Worm (Caenorhabditis elegans) whole organism, L1 larva: ENCODE measurements around the gene R13H4.5.

Experiments
- C16A3.4 ChIP-seq: fragments of 150-350 bp; optimal IDR thresholded peaks from 2 replicates; lab custom pipeline; 2014; ENCODE audit warnings: missing biosample characterization, missing genetic modification characterization
- C34B4.2 ChIP-seq: sonication (generic microtip); optimal IDR thresholded peaks from 2 replicates; lab custom pipeline; 2017; ENCODE audit warnings: mild to moderate bottlenecking, missing genetic modification characterization, missing compliant biosample characterization
- F16B12.6 ChIP-seq: fragments of 150-350 bp; optimal IDR thresholded peaks from 2 replicates; lab custom pipeline; 2014; ENCODE audit warnings: missing biosample characterization, missing genetic modification characterization
- Y116A8C.19 ChIP-seq: sonication (generic microtip); optimal IDR thresholded peaks from 2 replicates; lab custom pipeline; 2016; ENCODE audit warnings: missing compliant biosample characterization, missing genetic modification characterization, borderline replicate concordance
- aha-1 ChIP-seq: fragments of 150-350 bp; optimal IDR thresholded peaks from 2 replicates; lab custom pipeline; 2014; ENCODE audit warnings: missing biosample characterization, missing genetic modification characterization
- alr-1 ChIP-seq: fragments of 200-800 bp; sonication (Bioruptor generic); optimal IDR thresholded peaks from 2 replicates; lab custom pipeline; 2018; ENCODE audit warnings: borderline replicate concordance, mild to moderate bottlenecking, missing genetic modification characterization, missing compliant biosample characterization
- ama-1 ChIP-seq: fragments of 150-350 bp; optimal IDR thresholded peaks from 2 replicates; lab custom pipeline; 2014
- blmp-1 ChIP-seq: fragments of 150-350 bp; optimal IDR thresholded peaks from 2 replicates; lab custom pipeline; 2014; ENCODE audit warnings: missing biosample characterization, missing genetic modification characterization
- ceh-63 ChIP-seq: fragments of 200-800 bp; sonication (Bioruptor generic); optimal IDR thresholded peaks from 2 replicates; lab custom pipeline; 2018; ENCODE audit warnings: mild to moderate bottlenecking, missing genetic modification characterization, missing compliant biosample characterization
- ceh-8 ChIP-seq: fragments of 200-800 bp; sonication (Bioruptor generic); optimal IDR thresholded peaks from 2 replicates; lab custom pipeline; 2018; ENCODE audit warnings: mild to moderate bottlenecking, missing genetic modification characterization, moderate library complexity, missing compliant biosample characterization
- ceh-82 ChIP-seq, 3 experiments: fragments of 150-350 bp in 1 of 3; sonication (generic microtip) in 2 of 3; optimal IDR thresholded peaks; 2 replicates each; lab custom pipeline; 2014 to 2017; ENCODE audit warnings: missing biosample characterization in 3 of 3, missing genetic modification characterization in 3 of 3
- ceh-90 ChIP-seq: sonication (generic microtip); optimal IDR thresholded peaks from 2 replicates; lab custom pipeline; 2016; ENCODE audit warnings: missing genetic modification characterization, missing compliant biosample characterization
- dsc-1 ChIP-seq: sonication (generic microtip); optimal IDR thresholded peaks from 2 replicates; lab custom pipeline; 2016; ENCODE audit warnings: mild to moderate bottlenecking, missing genetic modification characterization, missing compliant biosample characterization
- efl-1 ChIP-seq, 4 experiments: fragments of 150-350 bp; optimal IDR thresholded peaks in 3 of 4; peaks in 1 of 4; 1 replicate in 1 of 4; 2 replicates in 3 of 4; lab custom pipeline; 2014; ENCODE audit warnings: missing biosample characterization in 2 of 4, missing genetic modification characterization in 2 of 4, missing genetic modification reagents in 2 of 4
- efl-3 ChIP-seq: fragments of 200-800 bp; sonication (Bioruptor generic); optimal IDR thresholded peaks from 2 replicates; lab custom pipeline; 2018; ENCODE audit warnings: mild to moderate bottlenecking, missing genetic modification characterization, missing compliant biosample characterization
- elt-2 ChIP-seq: sonication (generic microtip); optimal IDR thresholded peaks from 2 replicates; lab custom pipeline; 2016; ENCODE audit warnings: missing genetic modification characterization, mild to moderate bottlenecking, inconsistent platforms, missing compliant biosample characterization, missing genetic modification reagents
- elt-3 ChIP-seq, 6 experiments: fragments of 150-350 bp in 1 of 6; sonication (generic microtip); optimal IDR thresholded peaks; 2 replicates each; lab custom pipeline; 2017 to 2018; ENCODE audit warnings: missing biosample characterization in 6 of 6, missing genetic modification characterization in 6 of 6, inconsistent platforms in 1 of 6
- ets-5 ChIP-seq: fragments of 200-800 bp; sonication (Bioruptor generic); IDR thresholded peaks from 2 replicates; pipeline ENCODE4 v1.3.6; 2022; ENCODE audit warnings: missing genetic modification characterization, missing compliant biosample characterization
- fkh-4 ChIP-seq: sonication (generic microtip); optimal IDR thresholded peaks from 2 replicates; lab custom pipeline; 2016; ENCODE audit warnings: missing compliant biosample characterization, missing genetic modification characterization, borderline replicate concordance
- fkh-8 ChIP-seq: sonication (generic microtip); optimal IDR thresholded peaks from 2 replicates; lab custom pipeline; 2016; ENCODE audit warnings: mild to moderate bottlenecking, missing genetic modification characterization, missing compliant biosample characterization
- fos-1 ChIP-seq: fragments of 150-350 bp; optimal IDR thresholded peaks from 2 replicates; lab custom pipeline; 2014; ENCODE audit warnings: missing biosample characterization, missing genetic modification characterization
- hpl-2 ChIP-seq: fragments of 150-350 bp; optimal IDR thresholded peaks from 2 replicates; lab custom pipeline; 2014; ENCODE audit warnings: missing biosample characterization, missing genetic modification reagents, missing genetic modification characterization
- irx-1 ChIP-seq: sonication (generic microtip); optimal IDR thresholded peaks from 2 replicates; lab custom pipeline; 2016; ENCODE audit warnings: missing genetic modification characterization, missing compliant biosample characterization
- jun-1 ChIP-seq: fragments of 150-350 bp; optimal IDR thresholded peaks from 2 replicates; lab custom pipeline; 2014; ENCODE audit warnings: missing biosample characterization, missing genetic modification reagents, missing genetic modification characterization
- lin-13 ChIP-seq: fragments of 150-350 bp; optimal IDR thresholded peaks from 2 replicates; lab custom pipeline; 2014; ENCODE audit warnings: missing biosample characterization, missing genetic modification reagents, missing genetic modification characterization
- lin-14 ChIP-seq: fragments of 200-800 bp; sonication (Bioruptor generic); optimal IDR thresholded peaks from 2 replicates; lab custom pipeline; 2018; ENCODE audit warnings: mild to moderate bottlenecking, missing genetic modification characterization, moderate library complexity, missing compliant biosample characterization
- lin-35 ChIP-seq, 2 experiments: fragments of 150-350 bp; optimal IDR thresholded peaks; 2 replicates each; lab custom pipeline; 2014; ENCODE audit warnings: missing biosample characterization in 2 of 2, missing genetic modification characterization in 2 of 2, missing genetic modification reagents in 2 of 2
- lir-3 ChIP-seq: sonication (generic microtip); optimal IDR thresholded peaks from 2 replicates; lab custom pipeline; 2016; ENCODE audit warnings: mild to moderate bottlenecking, missing genetic modification characterization, moderate library complexity, missing compliant biosample characterization; ENCODE audit not compliant: poor library complexity
- lsy-2 ChIP-seq, 2 experiments: fragments of 150-350 bp; optimal IDR thresholded peaks; 2 replicates each; lab custom pipeline; 2014; ENCODE audit warnings: missing biosample characterization in 2 of 2, missing genetic modification characterization in 2 of 2
- mab-9 ChIP-seq: fragments of 200-800 bp; sonication (Bioruptor generic); IDR thresholded peaks from 2 replicates; pipeline ENCODE4 v1.3.6; 2022; ENCODE audit warnings: missing genetic modification reagents, missing genetic modification characterization, missing compliant biosample characterization
- mep-1 ChIP-seq: fragments of 150-350 bp; optimal IDR thresholded peaks from 2 replicates; lab custom pipeline; 2014; ENCODE audit warnings: missing biosample characterization, missing genetic modification characterization
- nhr-11 ChIP-seq: fragments of 150-350 bp; optimal IDR thresholded peaks from 2 replicates; lab custom pipeline; 2014; ENCODE audit warnings: missing biosample characterization, missing genetic modification characterization
- nhr-20 ChIP-seq: sonication (generic microtip); optimal IDR thresholded peaks from 2 replicates; lab custom pipeline; 2016; ENCODE audit warnings: mild to moderate bottlenecking, missing genetic modification characterization, missing compliant biosample characterization
- nhr-47 ChIP-seq: sonication (generic microtip); optimal IDR thresholded peaks from 2 replicates; lab custom pipeline; 2016; ENCODE audit warnings: mild to moderate bottlenecking, missing genetic modification characterization, moderate library complexity, missing compliant biosample characterization
- nhr-71 ChIP-seq: sonication (generic microtip); optimal IDR thresholded peaks from 2 replicates; lab custom pipeline; 2016; ENCODE audit warnings: mild to moderate bottlenecking, missing genetic modification characterization, moderate library complexity, missing compliant biosample characterization
- nhr-76 ChIP-seq: sonication (generic microtip); optimal IDR thresholded peaks from 2 replicates; lab custom pipeline; 2017; ENCODE audit warnings: missing biosample characterization, missing genetic modification characterization
- pax-3 ChIP-seq: fragments of 200-800 bp; sonication (Bioruptor generic); optimal IDR thresholded peaks from 2 replicates; lab custom pipeline; 2018; ENCODE audit warnings: mild to moderate bottlenecking, missing genetic modification characterization, moderate library complexity, missing compliant biosample characterization
- snpc-4 ChIP-seq: fragments of 150-350 bp; optimal IDR thresholded peaks from 2 replicates; lab custom pipeline; 2014; ENCODE audit warnings: missing biosample characterization, missing genetic modification characterization
- sup-37 ChIP-seq: fragments of 200-800 bp; sonication (Bioruptor generic); optimal IDR thresholded peaks from 2 replicates; lab custom pipeline; 2018; ENCODE audit warnings: mild to moderate bottlenecking, missing genetic modification characterization, missing compliant biosample characterization
- swsn-7 ChIP-seq: sonication (generic microtip); optimal IDR thresholded peaks from 2 replicates; lab custom pipeline; 2016; ENCODE audit warnings: missing genetic modification characterization, missing compliant biosample characterization
- tbx-2 ChIP-seq: sonication (generic microtip); optimal IDR thresholded peaks from 2 replicates; lab custom pipeline; 2016; ENCODE audit warnings: missing genetic modification characterization, missing compliant biosample characterization
- unc-130 ChIP-seq: fragments of 150-350 bp; optimal IDR thresholded peaks from 2 replicates; lab custom pipeline; 2017; ENCODE audit warnings: missing biosample characterization, missing genetic modification characterization, inconsistent platforms
- unc-30 ChIP-seq: sonication (generic microtip); optimal IDR thresholded peaks from 2 replicates; lab custom pipeline; 2017; ENCODE audit warnings: missing biosample characterization, missing genetic modification characterization
- unc-62 ChIP-seq: fragments of 150-350 bp; optimal IDR thresholded peaks from 2 replicates; lab custom pipeline; 2014; ENCODE audit warnings: missing biosample characterization, missing genetic modification reagents, missing genetic modification characterization
- unc-86 ChIP-seq: sonication (generic microtip); optimal IDR thresholded peaks from 2 replicates; lab custom pipeline; 2016; ENCODE audit warnings: missing genetic modification characterization, missing compliant biosample characterization
- unc-98 ChIP-seq: fragments of 200-800 bp; sonication (Bioruptor generic); IDR thresholded peaks from 2 replicates; pipeline ENCODE4 v1.3.6; 2022; ENCODE audit warnings: missing genetic modification characterization, missing compliant biosample characterization
- vab-15 ChIP-seq: sonication (generic microtip); optimal IDR thresholded peaks from 2 replicates; lab custom pipeline; 2017; ENCODE audit warnings: missing genotype, mild to moderate bottlenecking, missing genetic modification characterization, missing compliant biosample characterization
- xbp-1 ChIP-seq: sonication (generic microtip); optimal IDR thresholded peaks from 2 replicates; lab custom pipeline; 2016; ENCODE audit warnings: missing genetic modification characterization, missing compliant biosample characterization
- zag-1 ChIP-seq: fragments of 150-350 bp; optimal IDR thresholded peaks from 2 replicates; lab custom pipeline; 2014; ENCODE audit warnings: missing biosample characterization, missing genetic modification characterization

R13H4.5 gene

DNA sequence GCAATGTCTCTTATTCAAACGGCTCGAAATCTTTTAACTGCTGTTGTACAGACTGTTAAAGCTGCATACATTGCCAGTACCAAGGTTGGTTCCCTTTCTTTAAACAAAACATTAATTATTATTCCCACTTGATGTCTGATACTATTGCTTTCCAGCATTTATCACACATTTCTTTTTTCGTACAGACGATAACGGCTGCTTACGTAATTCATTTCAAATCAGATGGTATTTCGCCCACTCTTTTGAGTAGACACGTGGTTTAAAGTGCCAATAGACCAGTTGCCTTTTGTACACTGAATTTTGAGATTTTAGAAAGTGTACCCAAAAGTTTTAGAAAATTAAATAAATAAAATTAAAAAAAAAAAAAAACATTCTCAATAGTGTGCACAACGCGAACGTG, 11.1 kb upstream of the R13H4.5 start:
- TF ChIP-seq efl-3: no peak
- peak in 1 of 2 experiments; percentile 53 for TF ChIP-seq lin-35 (GFP tag; optimal IDR thresholded peaks at IDR 0.05; lab: Kevin White, UChicago)
- no peak for TF ChIP-seq ceh-8 (GFP tag; lab: Kevin White, UChicago)
- peak; percentile 72 for TF ChIP-seq elt-2
- TF ChIP-seq mep-1 (tag; lab: Kevin White, UChicago): no peak
- TF ChIP-seq unc-98 (GFP tag; lab: Robert Waterston, UW): no peak
- TF ChIP-seq nhr-20 (tag; lab: Kevin White, UChicago): peak; percentile 17

DNA sequence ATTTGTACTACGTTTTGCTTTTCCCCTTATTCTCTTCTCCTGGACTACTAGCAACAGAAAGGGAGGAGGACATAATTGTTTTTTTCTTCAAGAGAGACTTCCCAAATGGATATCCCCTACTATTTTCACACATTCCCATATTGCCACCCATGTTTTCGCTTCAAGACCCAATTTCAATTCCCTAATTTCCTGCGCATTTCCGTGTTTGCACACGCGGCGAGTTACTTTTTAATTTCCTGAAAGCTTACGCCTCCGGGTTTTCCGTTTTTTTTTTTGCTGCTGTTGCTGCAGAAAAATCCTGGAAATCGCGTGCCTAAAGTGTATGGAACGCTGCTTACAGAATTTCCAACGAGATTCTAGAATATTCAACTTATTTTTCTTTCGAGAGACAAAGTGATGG, 8.2 kb upstream of the R13H4.5 start:
- no peak for TF ChIP-seq efl-1 (optimal IDR thresholded peaks at IDR 0.05; lab: Kevin White, UChicago)
- peak in 1 of 2 experiments; percentile 83 for TF ChIP-seq efl-1 (GFP tag; optimal IDR thresholded peaks at IDR 0.05 in 1 of 2; lab: Kevin White, UChicago)
- peak; percentile 24 for TF ChIP-seq lin-14 (GFP tag; lab: Kevin White, UChicago)
- TF ChIP-seq unc-130 (tag; lab: Kevin White, UChicago): no peak
- TF ChIP-seq ets-5: no peak
- peak; percentile 60 for TF ChIP-seq fkh-8 (tag; lab: Kevin White, UChicago)
- peak; percentile 34 for TF ChIP-seq nhr-47 (tag; lab: Kevin White, UChicago)

DNA sequence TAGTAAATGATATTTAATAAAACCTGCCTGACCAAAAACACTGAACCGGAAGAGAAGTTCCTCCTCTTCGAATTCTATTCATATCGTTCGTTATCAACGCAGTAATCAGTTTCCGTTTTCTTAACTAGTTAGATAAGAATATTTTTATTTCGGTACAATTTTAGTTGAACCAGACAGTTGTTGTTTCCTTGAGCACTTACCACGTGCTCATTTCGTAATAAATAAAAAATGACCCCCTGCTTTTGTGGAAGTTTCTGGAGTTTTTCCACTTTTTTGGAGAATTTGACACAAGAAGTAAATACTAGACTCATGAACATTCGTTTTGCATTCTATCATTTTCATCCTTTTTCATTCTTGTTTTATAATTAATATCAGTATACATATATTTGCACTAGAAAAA, 6.8 kb upstream of the R13H4.5 start:
- TF ChIP-seq tbx-2 (tag; lab: Kevin White, UChicago): no peak
- no peak for TF ChIP-seq fos-1 (tag; lab: Kevin White, UChicago)
- no peak for TF ChIP-seq swsn-7 (tag; lab: Kevin White, UChicago)
- no peak for TF ChIP-seq alr-1 (tag; lab: Kevin White, UChicago)
- TF ChIP-seq hpl-2 (GFP tag; lab: Kevin White, UChicago): no peak
- no peak for TF ChIP-seq aha-1 (tag; lab: Kevin White, UChicago)
- TF ChIP-seq nhr-47 (tag; lab: Kevin White, UChicago): no peak
- no peak for TF ChIP-seq sup-37 (GFP tag; lab: Kevin White, UChicago)
- TF ChIP-seq ceh-82 (tag; optimal IDR thresholded peaks at IDR 0.05; lab: Kevin White, UChicago): no peak
- TF ChIP-seq ama-1 (lab: Kevin White, UChicago): no peak
- no peak for TF ChIP-seq unc-62 (GFP tag; lab: Kevin White, UChicago)
- TF ChIP-seq ets-5: no peak
- no peak for TF ChIP-seq nhr-20 (tag; lab: Kevin White, UChicago)
- TF ChIP-seq blmp-1 (tag; lab: Kevin White, UChicago): no peak
- TF ChIP-seq nhr-71: peak; percentile 28
- TF ChIP-seq lin-13 (GFP tag; lab: Kevin White, UChicago): no peak
- TF ChIP-seq vab-15 (tag; lab: Kevin White, UChicago): no peak
- TF ChIP-seq lin-35 (GFP tag; optimal IDR thresholded peaks at IDR 0.05; lab: Kevin White, UChicago): peak in 1 of 2 experiments; percentile 5
- TF ChIP-seq snpc-4 (tag; lab: Kevin White, UChicago): no peak
- no peak for TF ChIP-seq pax-3 (tag; lab: Kevin White, UChicago)
- TF ChIP-seq nhr-76: no peak
- no peak for TF ChIP-seq fkh-4 (tag; lab: Kevin White, UChicago)
- no peak for TF ChIP-seq F16B12.6 (tag; lab: Kevin White, UChicago)
- TF ChIP-seq xbp-1 (tag; lab: Kevin White, UChicago): no peak
- TF ChIP-seq zag-1 (tag; lab: Kevin White, UChicago): no peak
- peak; percentile 23 for TF ChIP-seq unc-86 (tag; lab: Kevin White, UChicago)
- TF ChIP-seq dsc-1 (tag; lab: Kevin White, UChicago): no peak
- TF ChIP-seq C16A3.4 (tag; lab: Kevin White, UChicago): no peak
- TF ChIP-seq elt-3 (tag; optimal IDR thresholded peaks at IDR 0.05; lab: Kevin White, UChicago): no peak
- no peak for TF ChIP-seq unc-30
- TF ChIP-seq lin-14 (GFP tag; lab: Kevin White, UChicago): peak; percentile 40
- no peak for TF ChIP-seq C34B4.2 (tag; lab: Kevin White, UChicago)
- TF ChIP-seq lir-3 (tag; lab: Kevin White, UChicago): no peak
- TF ChIP-seq ceh-63 (GFP tag; lab: Kevin White, UChicago): no peak
- no peak for TF ChIP-seq nhr-11 (tag; lab: Kevin White, UChicago)
- TF ChIP-seq lsy-2 (tag; optimal IDR thresholded peaks at IDR 0.05; lab: Kevin White, UChicago): no peak
- TF ChIP-seq ceh-90 (tag; lab: Kevin White, UChicago): no peak
- no peak for TF ChIP-seq mab-9 (GFP tag; lab: Robert Waterston, UW)
- no peak for TF ChIP-seq jun-1 (tag; lab: Kevin White, UChicago)
- no peak for TF ChIP-seq irx-1 (tag; lab: Kevin White, UChicago)
- no peak for TF ChIP-seq Y116A8C.19 (tag; lab: Kevin White, UChicago)
